Fruit fly (Drosophila melanogaster): ENCODE data around the gene CG8500.

The CG8500 gene

DNA sequence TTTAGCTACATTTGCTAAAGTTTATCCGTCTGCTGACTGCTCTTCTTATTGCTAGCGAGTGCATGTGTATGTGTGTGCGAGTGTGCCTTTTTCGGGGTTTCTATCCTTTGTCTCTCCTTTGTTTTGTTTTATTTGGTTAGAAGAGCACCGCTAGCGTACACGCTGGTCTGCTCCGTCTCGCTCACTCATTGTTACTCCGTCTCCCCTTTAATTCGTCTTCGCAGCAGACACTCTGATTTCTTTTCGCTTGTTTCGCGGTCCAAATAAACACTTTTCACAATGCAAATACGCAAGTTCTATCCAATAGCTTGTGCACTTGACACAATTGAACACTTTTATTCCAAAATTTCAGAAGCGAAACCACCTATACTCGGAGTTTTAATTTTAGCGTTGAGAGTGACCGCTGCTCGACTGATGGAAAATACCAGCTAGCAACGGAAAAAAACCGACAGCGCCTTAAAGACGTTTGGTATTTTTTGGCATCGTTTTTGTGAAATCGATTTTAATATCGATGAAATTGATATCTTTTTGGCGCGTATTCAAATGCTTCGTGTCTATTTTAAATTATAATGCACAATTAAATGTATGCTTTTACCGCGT lies 24.6 kb downstream of the CG8500 start, which contains the start of gene FBXO11 (continued):
- TF ChIP-seq insv (GFP tag; optimal IDR thresholded peaks at IDR 0.05), result peak in 1 of 2 experiments; percentile 15
- TF ChIP-seq amos (GFP tag; IDR thresholded peaks at IDR 0.05; ENCODE audit: partially characterized antibody), result peak; percentile 36; the same call in 1 of the 2 replicates
- TF ChIP-seq CG15601 (tag; optimal IDR thresholded peaks at IDR 0.05), result peak; percentile 45
- TF ChIP-seq knrl (GFP tag; IDR thresholded peaks at IDR 0.05; ENCODE audit: partially characterized antibody), result peak; percentile 22; the same call in 1 of the 3 replicates
- no peak for TF ChIP-seq gce (GFP tag; IDR thresholded peaks at IDR 0.05)
- TF ChIP-seq unc-4 (GFP tag; IDR thresholded peaks at IDR 0.05; ENCODE audit: partially characterized antibody), result peak; percentile 65
- no peak for TF ChIP-seq CG11696 (GFP tag; IDR thresholded peaks at IDR 0.05)

DNA sequence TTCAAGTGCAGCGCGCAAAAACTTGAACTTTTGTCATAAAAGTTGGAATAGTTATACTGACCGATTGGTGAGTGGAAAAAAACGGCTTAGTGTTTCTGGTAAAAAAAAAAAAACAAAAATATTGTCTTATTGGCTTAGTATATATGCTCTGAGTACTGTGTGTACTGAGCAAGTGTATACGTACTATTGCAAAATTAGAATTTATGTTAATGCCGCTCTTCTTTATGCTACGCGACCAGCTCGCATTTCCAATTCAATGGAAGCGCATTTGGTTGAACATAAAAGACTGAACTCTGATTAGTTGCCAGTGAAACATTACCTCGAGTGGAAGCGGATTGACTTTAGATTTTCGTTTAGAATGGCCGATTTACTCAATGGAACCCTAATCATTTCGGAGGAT lies 28.0 kb downstream of the CG8500 start, which contains the start of gene CG8534:
Gene CG8534, plus strand, starts transcription at position 301 of the 400 bp plus-strand sequence.
- TF ChIP-seq hb (GFP tag; IDR thresholded peaks at IDR 0.05; ENCODE audit: partially characterized antibody), result no peak
- no peak for TF ChIP-seq psq (GFP tag; optimal IDR thresholded peaks at IDR 0.05)
- TF ChIP-seq CG2120 (GFP tag; optimal IDR thresholded peaks at IDR 0.05), result no peak
- TF ChIP-seq CG7745 (tag; optimal IDR thresholded peaks at IDR 0.05), result no peak
- no peak for TF ChIP-seq Abd-B (GFP tag; optimal IDR thresholded peaks at IDR 0.05)

DNA sequence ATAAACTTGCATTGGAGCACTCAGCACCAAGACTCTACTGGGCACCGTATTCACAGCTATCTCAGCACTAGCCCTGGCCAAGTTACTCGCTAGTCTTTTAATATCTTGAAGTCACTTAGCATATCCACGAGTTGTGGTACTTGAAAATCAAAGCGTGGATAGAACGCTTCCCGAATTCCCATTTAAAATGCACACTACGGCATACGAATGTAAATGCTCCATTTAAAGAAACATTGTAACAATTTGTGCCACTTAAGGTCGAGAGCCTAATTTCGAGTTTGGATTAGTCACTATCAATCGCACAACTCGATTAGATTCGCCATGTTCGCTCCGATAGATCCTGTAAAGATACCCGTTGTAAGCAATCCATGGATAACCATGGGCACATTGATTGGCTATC lies 29.4 kb downstream of the CG8500 start, which contains the start of gene eloF:
Gene eloF, plus strand, starts transcription at position 301 of the 400 bp plus-strand sequence.
- TF ChIP-seq CG32767 (GFP tag; IDR thresholded peaks at IDR 0.05) (no peak), CG8478 (optimal IDR thresholded peaks at IDR 0.05) (no peak), BEAF-32 (GFP tag; optimal IDR thresholded peaks at IDR 0.05) (no peak), CkIIα-i1 (GFP tag; IDR thresholded peaks at IDR 0.05) (no peak), lmd (GFP tag; IDR thresholded peaks at IDR 0.05) (no peak), esg (GFP tag; conservative IDR thresholded peaks at IDR 0.05) (no peak), crp (GFP tag; optimal IDR thresholded peaks at IDR 0.05) (no peak), Pdp1 (GFP tag; optimal IDR thresholded peaks at IDR 0.05) (no peak), zfh2 (GFP tag; optimal IDR thresholded peaks at IDR 0.05) (no peak), zen (tag; optimal IDR thresholded peaks at IDR 0.05) (no peak)

DNA sequence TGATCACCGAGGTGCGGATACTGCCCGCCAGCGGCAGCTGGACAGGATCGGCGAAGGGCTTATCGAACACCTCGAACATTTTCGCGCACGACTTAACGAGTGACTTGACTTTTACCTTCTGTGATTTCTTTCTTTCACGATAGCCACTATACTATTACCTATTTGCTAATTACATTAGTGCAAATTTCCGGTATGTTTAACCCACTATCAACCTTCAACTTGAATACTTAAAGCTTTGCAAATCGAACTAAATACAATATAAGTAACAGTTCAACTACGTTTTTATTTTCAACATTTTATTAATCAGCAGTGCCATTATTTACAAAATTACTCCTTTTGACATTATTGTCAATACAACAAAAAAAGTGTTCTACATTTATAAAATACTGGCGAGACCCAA lies 32.4 kb downstream of the CG8500 start, which contains the start of gene CG16904:
Gene CG16904, minus strand, starts transcription at position 101 of the 400 bp plus-strand sequence.
- no peak for TF ChIP-seq aop (GFP tag; IDR thresholded peaks at IDR 0.05)
- no peak for TF ChIP-seq disco-r (GFP tag; optimal IDR thresholded peaks at IDR 0.05)
- no peak for TF ChIP-seq klu (GFP tag; IDR thresholded peaks at IDR 0.05)
- TF ChIP-seq tio (GFP tag; optimal IDR thresholded peaks at IDR 0.05), result no peak
- TF ChIP-seq CG7556 (GFP tag; optimal IDR thresholded peaks at IDR 0.05), result no peak
- no peak for TF ChIP-seq BtbVII (GFP tag; optimal IDR thresholded peaks at IDR 0.05)
- no peak for TF ChIP-seq Meics (GFP tag; optimal IDR thresholded peaks at IDR 0.05)

DNA sequence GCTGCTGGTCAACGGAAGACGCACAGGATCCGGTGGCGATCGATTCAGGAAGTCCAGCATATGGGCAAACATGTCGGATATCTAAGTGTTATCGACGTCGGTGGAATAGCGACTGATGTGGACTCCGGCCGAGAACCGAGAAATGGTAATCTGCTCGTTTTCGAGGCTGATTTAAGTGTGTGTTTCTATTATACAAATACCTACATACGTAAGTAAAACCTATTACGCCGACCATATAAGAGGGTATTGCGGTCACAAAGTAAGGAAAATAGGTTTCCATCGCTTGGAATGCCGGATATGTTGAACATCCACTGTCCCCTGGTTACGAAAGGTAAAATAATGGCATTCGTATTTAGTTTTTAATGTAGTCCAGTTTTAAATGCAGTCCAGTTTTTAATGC lies 33.8 kb downstream of the CG8500 start, which contains the start of gene CG9459:
Gene CG9459, minus strand, starts transcription at position 101 of the 400 bp plus-strand sequence.
- TF ChIP-seq CG2120 (GFP tag; optimal IDR thresholded peaks at IDR 0.05) (no peak), Fer3 (tag; optimal IDR thresholded peaks at IDR 0.05) (no peak), unpg (GFP tag; optimal IDR thresholded peaks at IDR 0.05) (no peak)

Measured in whole organism, embryonic.